Worm (Caenorhabditis elegans): ENCODE measurements around the gene col-142.
A peak's percentile ranks its signal among the peaks of the same experiment; 100 is the strongest.

col-142 gene

ce11 chrV:6880623-6881022, 49.6 kb downstream of the col-142 start (continued):
- TF ChIP-seq nhr-111 (GFP tag; optimal IDR thresholded peaks at IDR 0.05) (no peak), saeg-2 (GFP tag; IDR thresholded peaks at IDR 0.05) (0 out of 2 replicates have a peak, but pooled peaks have one; percentile 16), hlh-11 (tag; optimal IDR thresholded peaks at IDR 0.05) (peak; percentile 43), hlh-30 (tag; optimal IDR thresholded peaks at IDR 0.05; ENCODE audit: insufficient read depth) (peak; percentile 1), lin-1 (GFP tag; IDR thresholded peaks at IDR 0.05) (no peak), ceh-28 (tag; optimal IDR thresholded peaks at IDR 0.05) (no peak), aha-1 (tag) (peak; percentile 97), T26A8.4 (GFP tag; IDR thresholded peaks at IDR 0.05) (no peak), ztf-11 (tag; optimal IDR thresholded peaks at IDR 0.05) (no peak), ztf-7 (tag; optimal IDR thresholded peaks at IDR 0.05) (no peak), lir-3 (tag; optimal IDR thresholded peaks at IDR 0.05) (no peak), F49E8.2 (tag; optimal IDR thresholded peaks at IDR 0.05; ENCODE audit: borderline replicate concordance) (no peak), cey-2 (tag; optimal IDR thresholded peaks at IDR 0.05; ENCODE audit: borderline replicate concordance, insufficient read depth) (no peak), ctbp-1 (GFP tag; IDR thresholded peaks at IDR 0.05) (peak; percentile 45; the same call in 1 of the 2 replicates), ces-1 (GFP tag; optimal IDR thresholded peaks at IDR 0.05) (no peak), set-16 (GFP tag; IDR thresholded peaks at IDR 0.05) (peak; percentile 61), unc-62 (GFP tag; optimal IDR thresholded peaks at IDR 0.05 in 1 of 2) (peak in 1 of 2 experiments; percentile 33), unc-62 (tag; optimal IDR thresholded peaks at IDR 0.05) (no peak), mxl-2 (GFP tag; conservative IDR thresholded peaks at IDR 0.05) (no peak), spr-3 (GFP tag; optimal IDR thresholded peaks at IDR 0.05) (no peak), madf-5 (GFP tag; IDR thresholded peaks at IDR 0.05) (no peak), ceh-20 (GFP tag; IDR thresholded peaks at IDR 0.05) (no peak), F37D6.2 (tag; optimal IDR thresholded peaks at IDR 0.05) (peak; percentile 37), mes-2 (tag; optimal IDR thresholded peaks at IDR 0.05; ENCODE audit: poor library complexity, severe bottlenecking) (peak; percentile 0), rbr-2 (tag; optimal IDR thresholded peaks at IDR 0.05) (peak; percentile 12), zfp-2 (tag; optimal IDR thresholded peaks at IDR 0.05) (no peak), F10B5.3 (tag; optimal IDR thresholded peaks at IDR 0.05) (no peak), mep-1 (tag; optimal IDR thresholded peaks at IDR 0.05) (peak; percentile 3), lin-29 (GFP tag; IDR thresholded peaks at IDR 0.05) (no peak), nhr-25 (tag; optimal IDR thresholded peaks at IDR 0.05; ENCODE audit: borderline replicate concordance, insufficient read depth) (no peak), nhr-237 (tag; optimal IDR thresholded peaks at IDR 0.05) (no peak), Y5F2A.4 (GFP tag; optimal IDR thresholded peaks at IDR 0.05) (no peak), mdl-1 (tag; optimal IDR thresholded peaks at IDR 0.05) (no peak)

ce11 chrV:6881038-6881437, 50.1 kb downstream of the col-142 start, which contains the start of gene unc-70:
unc-70 (plus strand) TSS chrV:6881338.
- TF ChIP-seq sdz-12 (GFP tag; optimal IDR thresholded peaks at IDR 0.05), result no peak
- TF ChIP-seq nhr-111 (GFP tag; optimal IDR thresholded peaks at IDR 0.05), result no peak
- TF ChIP-seq fos-1 (tag; optimal IDR thresholded peaks at IDR 0.05), result no peak
- no peak for TF ChIP-seq hmg-1.1 (GFP tag; IDR thresholded peaks at IDR 0.05)
- no peak for TF ChIP-seq nhr-6 (tag; optimal IDR thresholded peaks at IDR 0.05)
- no peak for TF ChIP-seq F44E2.7 (GFP tag; IDR thresholded peaks at IDR 0.05)
- TF ChIP-seq ZK337.2 (GFP tag; IDR thresholded peaks at IDR 0.05), result no peak

- TF ChIP-seq zag-1 (tag; optimal IDR thresholded peaks at IDR 0.05), result no peak
- no peak for TF ChIP-seq ztf-11 (tag; optimal IDR thresholded peaks at IDR 0.05)
- TF ChIP-seq nhr-11 (tag; optimal IDR thresholded peaks at IDR 0.05), result no peak
- TF ChIP-seq ctbp-1 (GFP tag; IDR thresholded peaks at IDR 0.05), result no peak
- no peak for TF ChIP-seq snpc-1.2 (GFP tag; IDR thresholded peaks at IDR 0.05)
- no peak for TF ChIP-seq nhr-25 (tag; optimal IDR thresholded peaks at IDR 0.05; ENCODE audit: borderline replicate concordance, insufficient read depth)
- no peak for TF ChIP-seq fkh-10 (GFP tag; optimal IDR thresholded peaks at IDR 0.05)
- peak; percentile 72 for TF ChIP-seq pqm-1 (tag; optimal IDR thresholded peaks at IDR 0.05)
- no peak for TF ChIP-seq dpl-1 (GFP tag; optimal IDR thresholded peaks at IDR 0.05)
- TF ChIP-seq Y105C5A.15 (GFP tag; IDR thresholded peaks at IDR 0.05), result no peak
- TF ChIP-seq daf-16 (GFP tag; optimal IDR thresholded peaks at IDR 0.05), result no peak
- peak; percentile 79 for TF ChIP-seq daf-16 (tag; optimal IDR thresholded peaks at IDR 0.05)
- TF ChIP-seq mep-1 (tag; optimal IDR thresholded peaks at IDR 0.05), result no peak
- TF ChIP-seq nhr-28 (tag; optimal IDR thresholded peaks at IDR 0.05), result peak; percentile 55
- peak; percentile 31; the same call in 1 of the 2 replicates for TF ChIP-seq dmd-6 (GFP tag; IDR thresholded peaks at IDR 0.05)
- no peak for TF ChIP-seq spr-1 (tag; optimal IDR thresholded peaks at IDR 0.05)
Observed at ce11 chrV:6881735-6882134, 50.8 kb downstream of the col-142 start.

Measured in whole organism, L4 larva.